Worm (Caenorhabditis elegans) whole organism, young adult: ENCODE results near the gene bbs-5.

Source experiments
- F49E8.2 ChIP-seq: sonication (generic microtip); optimal IDR thresholded peaks from 3 replicates; lab custom pipeline; 2017; ENCODE audit warnings: missing genetic modification characterization, mild to moderate bottlenecking, missing compliant biosample characterization, antibody characterized with exemption, moderate library complexity; ENCODE audit not compliant: insufficient read depth
- F55B11.4 ChIP-seq: sonication (generic microtip); optimal IDR thresholded peaks from 2 replicates; lab custom pipeline; 2016; ENCODE audit warnings: missing compliant biosample characterization, missing genetic modification characterization, borderline replicate concordance; ENCODE audit not compliant: insufficient read depth
- bed-2 ChIP-seq: fragments of 200-800 bp; sonication (Bioruptor generic); IDR thresholded peaks from 2 replicates; pipeline ENCODE4 v1.3.6; 2022; ENCODE audit warnings: missing genetic modification reagents, missing genetic modification characterization, missing compliant biosample characterization
- nhr-27 ChIP-seq: fragments of 200-800 bp; sonication (Bioruptor generic); optimal IDR thresholded peaks from 2 replicates; lab custom pipeline; 2018; ENCODE audit warnings: mild to moderate bottlenecking, missing genetic modification characterization, moderate library complexity, missing compliant biosample characterization
- pha-4 ChIP-seq: fragments of 150-350 bp; sonication (generic microtip); optimal IDR thresholded peaks from 2 replicates; lab custom pipeline; 2014; ENCODE audit warnings: missing biosample characterization, missing genetic modification reagents, missing genetic modification characterization
- sea-2 ChIP-seq: fragments of 200-800 bp; sonication (Bioruptor generic); IDR thresholded peaks from 2 replicates; pipeline ENCODE4 v1.3.6; 2022; ENCODE audit warnings: missing genetic modification characterization, missing compliant biosample characterization
- unc-62 ChIP-seq: fragments of 150-350 bp; optimal IDR thresholded peaks from 2 replicates; lab custom pipeline; 2014; ENCODE audit warnings: missing biosample characterization, missing genetic modification reagents, missing genetic modification characterization

DNA sequence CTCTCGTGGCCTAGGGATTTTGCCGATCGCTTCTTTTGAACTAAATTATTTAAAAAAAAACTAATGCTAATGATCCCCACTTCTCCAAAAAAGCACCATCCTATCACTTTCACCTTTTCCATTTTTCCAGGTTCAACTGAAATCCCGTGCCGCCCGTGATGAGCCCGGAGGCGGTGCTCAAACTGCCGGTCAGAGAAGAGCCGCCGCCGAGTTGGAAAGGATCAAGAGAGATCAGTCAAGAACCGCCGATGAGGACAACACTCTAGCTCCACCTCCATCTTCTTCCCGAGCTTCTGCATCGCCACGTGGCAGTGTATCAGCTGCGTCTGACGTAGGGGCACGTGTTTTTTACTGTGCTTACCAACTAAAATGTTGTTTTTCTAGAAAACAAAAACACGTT, 8.2 kb downstream of the bbs-5 start:
- TF ChIP-seq sea-2 (GFP tag; lab: Robert Waterston, UW) (no peak), F55B11.4 (no peak), F49E8.2 (tag; lab: Kevin White, UChicago) (no peak), bed-2 (no peak), pha-4 (tag; lab: Kevin White, UChicago) (no peak), nhr-27 (no peak), unc-62 (no peak)
